Fruit fly (Drosophila melanogaster) whole organism, wandering third instar larva: ENCODE data around the gene CG9626.

Experiments used
- CG32264 ChIP-seq: fragments of 200-800 bp; sonication (Bioruptor generic); optimal IDR thresholded peaks from 2 replicates; lab custom pipeline; 2016; ENCODE audit warnings: missing biosample characterization, missing genetic modification characterization
- Hnf4 ChIP-seq: fragments of 200-800 bp; sonication (Bioruptor generic); optimal IDR thresholded peaks from 2 replicates; lab custom pipeline; 2016; ENCODE audit warnings: missing biosample characterization, mild to moderate bottlenecking, missing genetic modification characterization
- Hr78 ChIP-seq: fragments of >200 bp; optimal IDR thresholded peaks from 2 replicates; lab custom pipeline; 2017; ENCODE audit warnings: missing biosample characterization, missing genetic modification characterization
- Jra ChIP-seq: sonication (Bioruptor generic); optimal IDR thresholded peaks from 2 replicates; lab custom pipeline; 2016; ENCODE audit warnings: missing biosample characterization, missing genetic modification characterization
- Mio ChIP-seq: sonication (Bioruptor generic); optimal IDR thresholded peaks from 2 replicates; lab custom pipeline; 2016; ENCODE audit warnings: missing biosample characterization, missing genetic modification characterization
- Myc ChIP-seq: fragments of >200 bp; optimal IDR thresholded peaks from 2 replicates; lab custom pipeline; 2017
- OdsH ChIP-seq: fragments of 200-800 bp; sonication (Bioruptor generic); optimal IDR thresholded peaks from 2 replicates; lab custom pipeline; 2016; ENCODE audit warnings: missing biosample characterization, mild to moderate bottlenecking, missing genetic modification characterization
- ey ChIP-seq: fragments of 200-800 bp; sonication (Bioruptor generic); optimal IDR thresholded peaks from 2 replicates; lab custom pipeline; 2016; ENCODE audit warnings: missing biosample characterization, missing genetic modification characterization
- fru ChIP-seq: fragments of 200-800 bp; sonication (Bioruptor generic); optimal IDR thresholded peaks from 3 replicates; lab custom pipeline; 2016; ENCODE audit warnings: missing biosample characterization, mild to moderate bottlenecking, missing genetic modification characterization
- pan ChIP-seq: fragments of >200 bp; optimal IDR thresholded peaks from 2 replicates; lab custom pipeline; 2017
- psq ChIP-seq: fragments of 200-800 bp; sonication (Bioruptor generic); optimal IDR thresholded peaks from 3 replicates; lab custom pipeline; 2017; ENCODE audit warnings: missing biosample characterization, mild to moderate bottlenecking, missing genetic modification characterization, moderate library complexity
- tai ChIP-seq: sonication (Bioruptor generic); optimal IDR thresholded peaks from 2 replicates; lab custom pipeline; 2016; ENCODE audit warnings: missing biosample characterization, missing genetic modification characterization
- usp ChIP-seq: fragments of >200 bp; optimal IDR thresholded peaks from 2 replicates; lab custom pipeline; 2017; ENCODE audit warnings: missing biosample characterization, missing genetic modification characterization
- woc ChIP-seq: sonication (Bioruptor generic); optimal IDR thresholded peaks from 2 replicates; lab custom pipeline; 2016; ENCODE audit warnings: missing biosample characterization, mild to moderate bottlenecking, missing genetic modification characterization

DNA sequence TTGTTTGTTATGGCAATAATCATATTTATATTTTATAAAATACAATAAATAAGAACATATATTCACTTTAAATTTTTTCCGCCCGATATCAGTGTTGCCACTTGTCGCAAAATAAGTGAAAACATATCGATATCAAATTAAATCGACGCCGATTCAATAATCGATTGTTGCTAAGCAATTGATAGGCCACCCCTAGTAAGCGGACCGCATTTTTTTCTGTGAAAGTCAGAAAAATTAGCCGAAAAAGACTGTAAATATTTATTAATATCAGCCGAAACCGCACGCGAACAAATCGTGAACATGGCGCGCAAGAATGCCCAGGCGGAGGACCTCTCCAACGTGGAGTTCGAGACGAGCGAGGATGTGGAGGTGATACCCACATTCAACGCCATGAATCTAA lies 12.3 kb upstream of the CG9626 start, which contains the start of gene CG7483:
- TF ChIP-seq Mio (GFP tag; lab: Kevin White, UChicago) (no peak), tai (GFP tag; lab: Kevin White, UChicago) (no peak), ey (GFP tag; lab: Kevin White, UChicago) (no peak), usp (GFP tag; lab: Kevin White, UChicago) (no peak), CG32264 (no peak), OdsH (GFP tag; lab: Kevin White, UChicago) (no peak), psq (GFP tag; lab: Kevin White, UChicago) (no peak), Hr78 (GFP tag; lab: Kevin White, UChicago) (no peak), pan (lab: Kevin White, UChicago) (no peak), woc (GFP tag; lab: Kevin White, UChicago) (no peak), Myc (no peak), Hnf4 (GFP tag; lab: Kevin White, UChicago) (no peak), Jra (GFP tag; lab: Kevin White, UChicago) (no peak), fru (no peak)
